Worm (Caenorhabditis elegans): Measurements from ENCODE around the gene smvt-1.

smvt-1 gene

DNA sequence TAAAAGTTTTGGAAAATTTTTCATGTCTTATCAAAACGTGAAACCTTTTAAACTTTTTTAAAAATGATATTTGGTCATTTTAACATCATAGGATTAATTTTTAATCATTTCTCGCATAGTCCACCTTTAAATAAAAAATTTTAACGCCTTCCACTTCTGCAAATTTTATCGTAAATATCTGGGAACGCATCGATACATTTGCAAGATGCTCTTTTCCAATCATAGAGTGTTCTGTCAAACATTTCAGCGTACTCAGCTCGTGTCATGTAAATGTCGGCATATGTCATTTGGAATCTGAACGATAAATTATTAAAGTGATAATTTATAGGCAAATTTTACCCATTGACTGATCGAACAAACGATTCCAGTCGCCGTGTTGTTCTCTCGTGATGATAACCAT, 11.2 kb upstream of the smvt-1 start, which contains the start of gene F52H2.5:
Gene F52H2.5, minus strand, starts transcription at position 101 of the 400 bp plus-strand sequence.
- TF ChIP-seq rcor-1 (GFP tag; IDR thresholded peaks at IDR 0.05) (no peak), attf-5 (GFP tag; optimal IDR thresholded peaks at IDR 0.05) (no peak), F49E8.2 (tag; optimal IDR thresholded peaks at IDR 0.05; ENCODE audit: insufficient read depth) (no peak), snpc-4 (GFP tag; optimal IDR thresholded peaks at IDR 0.05) (no peak), snpc-4 (tag; optimal IDR thresholded peaks at IDR 0.05) (no peak), F22D6.2 (tag; optimal IDR thresholded peaks at IDR 0.05) (no peak), B0035.1 (tag; optimal IDR thresholded peaks at IDR 0.05) (no peak), ceh-40 (GFP tag; IDR thresholded peaks at IDR 0.05) (no peak), F55B11.4 (tag; optimal IDR thresholded peaks at IDR 0.05; ENCODE audit: borderline replicate concordance, insufficient read depth) (no peak), dpff-1 (tag; optimal IDR thresholded peaks at IDR 0.05) (no peak), lag-1 (GFP tag; IDR thresholded peaks at IDR 0.05) (no peak), F39B2.1 (GFP tag; IDR thresholded peaks at IDR 0.05) (no peak), C06A6.2 (GFP tag; conservative IDR thresholded peaks at IDR 0.05) (no peak), C17E4.6 (GFP tag; IDR thresholded peaks at IDR 0.05) (no peak), gei-17 (GFP tag; optimal IDR thresholded peaks at IDR 0.05) (no peak), madf-8 (GFP tag; conservative IDR thresholded peaks at IDR 0.05) (no peak), F33H1.4 (GFP tag; IDR thresholded peaks at IDR 0.05) (no peak), nhr-90 (tag; optimal IDR thresholded peaks at IDR 0.05) (no peak), him-1 (tag; optimal IDR thresholded peaks at IDR 0.05) (no peak), cebp-1 (GFP tag; IDR thresholded peaks at IDR 0.05) (no peak), cebp-1 (tag; optimal IDR thresholded peaks at IDR 0.05) (no peak), somi-1 (GFP tag; optimal IDR thresholded peaks at IDR 0.05) (no peak)

- TF ChIP-seq ama-1 (optimal IDR thresholded peaks at IDR 0.05) (no peak), ama-1 (GFP tag; optimal IDR thresholded peaks at IDR 0.05) (no peak), ceh-27 (GFP tag; optimal IDR thresholded peaks at IDR 0.05) (peak; percentile 2), lin-40 (tag; optimal IDR thresholded peaks at IDR 0.05) (peak; percentile 60), madf-8 (GFP tag; conservative IDR thresholded peaks at IDR 0.05) (no peak), ztf-18 (tag; optimal IDR thresholded peaks at IDR 0.05) (peak; percentile 87)
Observed at ce11 chrX:2559399-2559798, 10.6 kb upstream of the smvt-1 start.

ce11 chrX:2553433-2553860, 4.7 kb upstream of the smvt-1 start:
- TF ChIP-seq attf-5 (GFP tag; optimal IDR thresholded peaks at IDR 0.05) (peak; percentile 62), bed-1 (GFP tag; IDR thresholded peaks at IDR 0.05) (no peak), C17E4.6 (GFP tag; IDR thresholded peaks at IDR 0.05) (no peak), F39B2.1 (GFP tag; IDR thresholded peaks at IDR 0.05) (no peak), hlh-12 (tag; optimal IDR thresholded peaks at IDR 0.05) (peak; percentile 70), lag-1 (GFP tag; IDR thresholded peaks at IDR 0.05) (no peak), unc-62 (GFP tag; optimal IDR thresholded peaks at IDR 0.05) (peak; percentile 13), nfya-1 (tag; optimal IDR thresholded peaks at IDR 0.05; ENCODE audit: borderline replicate concordance, insufficient read depth) (no peak), ama-1 (optimal IDR thresholded peaks at IDR 0.05) (no peak), ama-1 (GFP tag; optimal IDR thresholded peaks at IDR 0.05) (peak; percentile 80 to 82), nhr-80 (tag; optimal IDR thresholded peaks at IDR 0.05) (peak; percentile 45), rec-8 (tag; optimal IDR thresholded peaks at IDR 0.05) (peak; percentile 80 to 85), repo-1 (tag; optimal IDR thresholded peaks at IDR 0.05) (peak; percentile 43), zfh-2 (GFP tag; conservative IDR thresholded peaks at IDR 0.05) (peak; percentile 49; the same call in 1 of the 2 replicates), lsl-1 (GFP tag; optimal IDR thresholded peaks at IDR 0.05) (no peak), B0019.2 (GFP tag; conservative IDR thresholded peaks at IDR 0.05) (no peak), chd-7 (tag; optimal IDR thresholded peaks at IDR 0.05) (peak; percentile 85), snpc-1.3 (tag; optimal IDR thresholded peaks at IDR 0.05; ENCODE audit: insufficient read depth) (peak; percentile 93), ceh-100 (GFP tag; IDR thresholded peaks at IDR 0.05) (no peak), B0261.1 (tag; optimal IDR thresholded peaks at IDR 0.05) (peak; percentile 96), K12H6.12 (tag; optimal IDR thresholded peaks at IDR 0.05) (peak; percentile 66), pbrm-1 (GFP tag; IDR thresholded peaks at IDR 0.05) (peak; percentile 82), zim-3 (tag; optimal IDR thresholded peaks at IDR 0.05) (no peak), efl-1 (GFP tag; optimal IDR thresholded peaks at IDR 0.05) (no peak), ceh-40 (GFP tag; IDR thresholded peaks at IDR 0.05) (peak; percentile 85), K11D2.4 (GFP tag; IDR thresholded peaks at IDR 0.05) (peak; percentile 55)

All from whole organism, young adult.